Worm (Caenorhabditis elegans) whole organism, L1 larva: ENCODE data around the gene srlf-29.

Source experiments
- C34B4.2 ChIP-seq: sonication (generic microtip); optimal IDR thresholded peaks from 2 replicates; lab custom pipeline; 2017; ENCODE audit warnings: mild to moderate bottlenecking, missing genetic modification characterization, missing compliant biosample characterization
- alr-1 ChIP-seq: fragments of 200-800 bp; sonication (Bioruptor generic); optimal IDR thresholded peaks from 2 replicates; lab custom pipeline; 2018; ENCODE audit warnings: borderline replicate concordance, mild to moderate bottlenecking, missing genetic modification characterization, missing compliant biosample characterization
- aly-2 ChIP-seq: fragments of 150-350 bp; optimal IDR thresholded peaks from 2 replicates; lab custom pipeline; 2014; ENCODE audit warnings: missing biosample characterization, missing genetic modification characterization
- ama-1 ChIP-seq: fragments of 150-350 bp; optimal IDR thresholded peaks from 2 replicates; lab custom pipeline; 2014
- ceh-8 ChIP-seq: fragments of 200-800 bp; sonication (Bioruptor generic); optimal IDR thresholded peaks from 2 replicates; lab custom pipeline; 2018; ENCODE audit warnings: mild to moderate bottlenecking, missing genetic modification characterization, moderate library complexity, missing compliant biosample characterization
- ceh-82 ChIP-seq, 3 experiments: fragments of 150-350 bp in 1 of 3; sonication (generic microtip) in 2 of 3; optimal IDR thresholded peaks; 2 replicates each; lab custom pipeline; 2014 to 2017; ENCODE audit warnings: missing biosample characterization in 3 of 3, missing genetic modification characterization in 3 of 3
- ceh-88 ChIP-seq: fragments of 200-800 bp; sonication (Bioruptor generic); IDR thresholded peaks from 2 replicates; pipeline ENCODE4 v1.3.6; 2022; ENCODE audit warnings: missing genetic modification characterization, missing compliant biosample characterization
- ces-1 ChIP-seq: fragments of 150-350 bp; optimal IDR thresholded peaks from 2 replicates; lab custom pipeline; 2014; ENCODE audit warnings: missing biosample characterization, missing genetic modification reagents, missing genetic modification characterization
- dpl-1 ChIP-seq, 3 experiments: fragments of 150-350 bp in 2 of 3; sonication (generic microtip) in 1 of 3; optimal IDR thresholded peaks; 2 replicates each; lab custom pipeline; 2014 to 2017; ENCODE audit warnings: missing biosample characterization in 3 of 3, missing genetic modification characterization in 3 of 3, missing genetic modification reagents in 3 of 3
- efl-1 ChIP-seq, 4 experiments: fragments of 150-350 bp; optimal IDR thresholded peaks in 3 of 4; peaks in 1 of 4; 1 replicate in 1 of 4; 2 replicates in 3 of 4; lab custom pipeline; 2014; ENCODE audit warnings: missing biosample characterization in 2 of 4, missing genetic modification characterization in 2 of 4, missing genetic modification reagents in 2 of 4
- egl-13 ChIP-seq: sonication (generic microtip); optimal IDR thresholded peaks from 2 replicates; lab custom pipeline; 2016; ENCODE audit warnings: missing genotype, missing genetic modification reagents, missing genetic modification characterization, missing compliant biosample characterization
- fkh-10 ChIP-seq: sonication (generic microtip); optimal IDR thresholded peaks from 2 replicates; lab custom pipeline; 2017; ENCODE audit warnings: missing biosample characterization, missing genetic modification reagents, missing genetic modification characterization
- fkh-8 ChIP-seq: sonication (generic microtip); optimal IDR thresholded peaks from 2 replicates; lab custom pipeline; 2016; ENCODE audit warnings: mild to moderate bottlenecking, missing genetic modification characterization, missing compliant biosample characterization
- grh-1 ChIP-seq: fragments of 200-800 bp; sonication (Bioruptor generic); IDR thresholded peaks from 2 replicates; pipeline ENCODE4 v1.3.6; 2022; ENCODE audit warnings: missing genetic modification reagents, missing genetic modification characterization, missing compliant biosample characterization
- hlh-4 ChIP-seq: sonication (generic microtip); optimal IDR thresholded peaks from 2 replicates; lab custom pipeline; 2016; ENCODE audit warnings: mild to moderate bottlenecking, missing genetic modification characterization, missing compliant biosample characterization
- isw-1 ChIP-seq: fragments of 200-800 bp; sonication (Bioruptor generic); IDR thresholded peaks from 2 replicates; pipeline ENCODE4 v1.3.6; 2022; ENCODE audit warnings: missing genetic modification characterization, missing compliant biosample characterization
- jun-1 ChIP-seq: fragments of 150-350 bp; optimal IDR thresholded peaks from 2 replicates; lab custom pipeline; 2014; ENCODE audit warnings: missing biosample characterization, missing genetic modification reagents, missing genetic modification characterization
- lin-13 ChIP-seq: fragments of 150-350 bp; optimal IDR thresholded peaks from 2 replicates; lab custom pipeline; 2014; ENCODE audit warnings: missing biosample characterization, missing genetic modification reagents, missing genetic modification characterization
- lin-15B ChIP-seq: fragments of 150-350 bp; sonication (generic microtip); optimal IDR thresholded peaks from 3 replicates; lab custom pipeline; 2014; ENCODE audit warnings: missing biosample characterization, missing genetic modification characterization
- lin-35 ChIP-seq, 2 experiments: fragments of 150-350 bp; optimal IDR thresholded peaks; 2 replicates each; lab custom pipeline; 2014; ENCODE audit warnings: missing biosample characterization in 2 of 2, missing genetic modification characterization in 2 of 2, missing genetic modification reagents in 2 of 2
- lir-3 ChIP-seq: sonication (generic microtip); optimal IDR thresholded peaks from 2 replicates; lab custom pipeline; 2016; ENCODE audit warnings: mild to moderate bottlenecking, missing genetic modification characterization, moderate library complexity, missing compliant biosample characterization; ENCODE audit not compliant: poor library complexity
- lsy-2 ChIP-seq, 2 experiments: fragments of 150-350 bp; optimal IDR thresholded peaks; 2 replicates each; lab custom pipeline; 2014; ENCODE audit warnings: missing biosample characterization in 2 of 2, missing genetic modification characterization in 2 of 2
- mep-1 ChIP-seq: fragments of 150-350 bp; optimal IDR thresholded peaks from 2 replicates; lab custom pipeline; 2014; ENCODE audit warnings: missing biosample characterization, missing genetic modification characterization
- nhr-47 ChIP-seq: sonication (generic microtip); optimal IDR thresholded peaks from 2 replicates; lab custom pipeline; 2016; ENCODE audit warnings: mild to moderate bottlenecking, missing genetic modification characterization, moderate library complexity, missing compliant biosample characterization
- nhr-90 ChIP-seq: sonication (generic microtip); optimal IDR thresholded peaks from 2 replicates; lab custom pipeline; 2016; ENCODE audit warnings: mild to moderate bottlenecking, missing genetic modification characterization, missing compliant biosample characterization; ENCODE audit not compliant: poor library complexity
- pqm-1 ChIP-seq: sonication (generic microtip); optimal IDR thresholded peaks from 3 replicates; lab custom pipeline; 2017; ENCODE audit warnings: missing biosample characterization, missing genetic modification characterization
- snpc-4 ChIP-seq: fragments of 150-350 bp; optimal IDR thresholded peaks from 2 replicates; lab custom pipeline; 2014; ENCODE audit warnings: missing biosample characterization, missing genetic modification characterization
- sup-37 ChIP-seq: fragments of 200-800 bp; sonication (Bioruptor generic); optimal IDR thresholded peaks from 2 replicates; lab custom pipeline; 2018; ENCODE audit warnings: mild to moderate bottlenecking, missing genetic modification characterization, missing compliant biosample characterization
- unc-130 ChIP-seq: fragments of 150-350 bp; optimal IDR thresholded peaks from 2 replicates; lab custom pipeline; 2017; ENCODE audit warnings: missing biosample characterization, missing genetic modification characterization, inconsistent platforms
- unc-62 ChIP-seq: fragments of 150-350 bp; optimal IDR thresholded peaks from 2 replicates; lab custom pipeline; 2014; ENCODE audit warnings: missing biosample characterization, missing genetic modification reagents, missing genetic modification characterization
- unc-86 ChIP-seq: sonication (generic microtip); optimal IDR thresholded peaks from 2 replicates; lab custom pipeline; 2016; ENCODE audit warnings: missing genetic modification characterization, missing compliant biosample characterization
- unc-98 ChIP-seq: fragments of 200-800 bp; sonication (Bioruptor generic); IDR thresholded peaks from 2 replicates; pipeline ENCODE4 v1.3.6; 2022; ENCODE audit warnings: missing genetic modification characterization, missing compliant biosample characterization
- vab-15 ChIP-seq: sonication (generic microtip); optimal IDR thresholded peaks from 2 replicates; lab custom pipeline; 2017; ENCODE audit warnings: missing genotype, mild to moderate bottlenecking, missing genetic modification characterization, missing compliant biosample characterization
- zip-4 ChIP-seq: fragments of 200-800 bp; sonication (Bioruptor generic); optimal IDR thresholded peaks from 2 replicates; lab custom pipeline; 2018; ENCODE audit warnings: mild to moderate bottlenecking, missing genetic modification characterization, moderate library complexity, missing compliant biosample characterization
- ztf-11 ChIP-seq, 2 experiments: sonication (generic microtip); optimal IDR thresholded peaks; 2 replicates each; lab custom pipeline; 2016 to 2017; ENCODE audit warnings: missing genetic modification characterization in 2 of 2, missing biosample characterization in 1 of 2, missing compliant biosample characterization in 1 of 2

srlf-29 gene

DNA sequence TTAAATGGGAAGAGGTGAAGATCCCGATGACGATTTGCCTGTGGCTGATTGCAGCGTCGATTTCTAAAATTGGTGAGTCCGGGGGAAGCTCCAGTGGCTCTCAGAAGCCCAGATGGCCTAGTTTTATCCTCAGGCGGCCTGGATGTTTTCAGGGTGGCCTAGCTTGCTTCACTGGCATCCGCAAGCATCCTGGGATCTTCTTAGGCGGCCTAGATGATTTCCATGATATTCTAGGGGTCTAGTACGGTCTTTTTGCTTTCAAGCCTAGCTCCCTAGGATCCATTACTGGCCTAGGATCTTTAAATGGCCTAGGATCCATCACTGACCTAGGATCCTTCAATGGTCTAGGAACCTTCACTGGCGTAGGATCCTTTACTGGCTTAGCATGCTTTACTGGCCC lies 4.9 kb downstream of the srlf-29 start:
- TF ChIP-seq efl-1 (optimal IDR thresholded peaks at IDR 0.05; lab: Kevin White, UChicago), result no peak
- TF ChIP-seq efl-1 (GFP tag; optimal IDR thresholded peaks at IDR 0.05 in 1 of 2; lab: Kevin White, UChicago), result peak in 1 of 2 experiments; percentile 23
- no peak for TF ChIP-seq mep-1

DNA sequence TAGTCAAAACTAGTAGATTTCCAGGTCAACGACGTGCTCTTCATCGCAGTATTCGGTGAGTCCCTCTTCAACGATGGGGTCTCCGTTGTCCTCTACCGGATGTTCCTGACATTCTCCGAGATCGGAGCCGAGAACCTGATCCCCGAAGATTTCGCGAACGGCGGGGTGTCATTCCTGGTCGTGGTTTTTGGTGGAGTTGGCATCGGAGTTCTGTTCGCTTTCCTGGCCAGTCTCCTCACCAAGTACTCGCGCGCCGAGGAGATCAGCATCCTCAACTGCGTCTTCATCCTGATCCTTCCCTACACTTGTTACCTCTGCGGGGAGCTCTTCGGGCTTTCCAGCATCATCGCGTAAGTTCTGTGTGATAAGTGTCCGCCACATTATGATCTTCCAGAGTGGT lies 6.5 kb downstream of the srlf-29 start:
- no peak for TF ChIP-seq lin-13 (GFP tag; lab: Kevin White, UChicago)
- TF ChIP-seq nhr-47 (tag; lab: Kevin White, UChicago), result no peak
- no peak for TF ChIP-seq snpc-4 (tag; lab: Kevin White, UChicago)
- TF ChIP-seq vab-15 (tag; lab: Kevin White, UChicago), result no peak
- no peak for TF ChIP-seq sup-37 (GFP tag; lab: Kevin White, UChicago)
- no peak for TF ChIP-seq unc-98 (GFP tag; lab: Robert Waterston, UW)
- TF ChIP-seq grh-1 (GFP tag; lab: Robert Waterston, UW), result no peak
- TF ChIP-seq lin-35 (GFP tag; optimal IDR thresholded peaks at IDR 0.05; lab: Kevin White, UChicago), result no peak
- TF ChIP-seq unc-62 (GFP tag; lab: Kevin White, UChicago), result no peak
- TF ChIP-seq unc-86 (tag; lab: Kevin White, UChicago), result no peak
- no peak for TF ChIP-seq fkh-8
- TF ChIP-seq egl-13 (tag; lab: Kevin White, UChicago), result no peak
- TF ChIP-seq isw-1 (GFP tag; lab: Robert Waterston, UW), result no peak
- no peak for TF ChIP-seq dpl-1 (GFP tag; optimal IDR thresholded peaks at IDR 0.05; lab: Kevin White, UChicago)
- no peak for TF ChIP-seq lir-3 (tag; lab: Kevin White, UChicago)
- TF ChIP-seq lin-15B, result no peak
- TF ChIP-seq, all 84 proteins: peak for 0

DNA sequence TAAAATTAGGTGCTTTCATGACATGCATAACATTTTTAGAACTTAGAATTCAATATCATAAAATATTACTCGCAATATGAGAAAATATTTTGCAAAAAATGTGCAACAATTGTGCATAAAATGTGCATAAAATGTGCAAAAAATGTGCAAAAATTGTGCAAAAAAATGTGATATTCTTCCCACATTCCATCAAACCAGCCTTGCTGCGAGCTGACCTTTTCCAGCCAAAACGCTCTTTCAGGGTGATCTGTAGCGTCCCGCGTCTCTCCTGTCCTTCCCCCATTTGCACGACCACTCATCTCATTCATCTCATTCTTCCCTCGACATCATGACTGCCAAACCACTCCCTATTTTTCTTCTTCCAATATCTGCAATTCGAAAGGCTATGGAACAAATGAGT lies 10.0 kb downstream of the srlf-29 start, which contains the start of gene fbxb-17:
fbxb-17 (plus strand) TSS at position 301 of the 400 bp plus-strand sequence.
- no peak for TF ChIP-seq nhr-90 (tag; lab: Kevin White, UChicago)
- TF ChIP-seq C34B4.2, result no peak
- no peak for TF ChIP-seq nhr-47 (tag; lab: Kevin White, UChicago)
- TF ChIP-seq fkh-10 (GFP tag; lab: Kevin White, UChicago), result no peak
- no peak for TF ChIP-seq ztf-11 (tag; optimal IDR thresholded peaks at IDR 0.05; lab: Kevin White, UChicago)
- TF ChIP-seq ama-1 (lab: Kevin White, UChicago), result no peak

ce11 chrII:1679081-1679480 lies 13.0 kb downstream of the srlf-29 start, which contains the start of gene irld-36:
TSS of gene irld-36 (plus strand) at chrII:1679381.
- no peak for TF ChIP-seq hlh-4 (tag; lab: Kevin White, UChicago)
- TF ChIP-seq jun-1, result no peak
- TF ChIP-seq ceh-8 (GFP tag; lab: Kevin White, UChicago), result no peak
- TF ChIP-seq zip-4, result no peak
- no peak for TF ChIP-seq ceh-82 (tag; optimal IDR thresholded peaks at IDR 0.05; lab: Kevin White, UChicago)
- no peak for TF ChIP-seq vab-15 (tag; lab: Kevin White, UChicago)
- no peak for TF ChIP-seq grh-1 (GFP tag; lab: Robert Waterston, UW)
- TF ChIP-seq aly-2 (tag; lab: Kevin White, UChicago), result no peak
- no peak for TF ChIP-seq nhr-90 (tag; lab: Kevin White, UChicago)
- TF ChIP-seq lsy-2 (tag; optimal IDR thresholded peaks at IDR 0.05; lab: Kevin White, UChicago), result no peak
- TF ChIP-seq unc-130 (tag; lab: Kevin White, UChicago), result no peak
- TF ChIP-seq alr-1 (tag; lab: Kevin White, UChicago), result no peak
- no peak for TF ChIP-seq ces-1 (GFP tag; lab: Kevin White, UChicago)
- TF ChIP-seq sup-37 (GFP tag; lab: Kevin White, UChicago), result no peak
- TF ChIP-seq pqm-1 (tag; lab: Kevin White, UChicago), result no peak
- no peak for TF ChIP-seq lir-3 (tag; lab: Kevin White, UChicago)
- no peak for TF ChIP-seq ceh-88
